Fruit fly (Drosophila melanogaster): Measurements from ENCODE around the gene CG34129.
A peak's percentile ranks its signal among the peaks of the same experiment; 100 is the strongest.

The CG34129 gene

DNA sequence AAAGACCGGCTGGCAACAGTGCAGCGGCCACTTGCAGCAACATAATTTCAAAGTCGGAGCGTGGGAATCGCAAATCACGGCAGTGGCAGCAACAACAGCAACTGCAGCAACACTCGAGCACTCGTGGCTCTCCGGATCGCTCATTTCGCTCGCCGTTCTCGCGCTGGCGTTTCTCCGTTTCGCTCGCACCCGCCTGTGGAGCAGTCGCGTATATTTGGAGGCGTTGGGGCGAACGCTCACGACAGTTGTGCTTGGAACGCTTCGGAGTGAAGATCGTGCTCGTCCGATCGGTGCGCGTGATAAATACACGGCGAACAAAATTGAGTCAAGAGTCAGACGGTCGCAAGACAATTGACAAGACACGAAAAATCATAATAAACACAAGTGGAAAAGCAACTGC lies 39.0 kb upstream of the CG34129 start, which contains the start of gene CG12290 (continued):
- TF ChIP-seq MESR4 (GFP tag; optimal IDR thresholded peaks at IDR 0.05), result no peak
- TF ChIP-seq gcm (GFP tag; optimal IDR thresholded peaks at IDR 0.05), result no peak
- TF ChIP-seq Ada2b (GFP tag; IDR thresholded peaks at IDR 0.05), result no peak
- TF ChIP-seq CG11695 (GFP tag; IDR thresholded peaks at IDR 0.05), result 0 out of 3 replicates have a peak, but pooled peaks have one; percentile 43
- TF ChIP-seq CG10654 (GFP tag; optimal IDR thresholded peaks at IDR 0.05), result no peak
- peak; percentile 53; the same call in 1 of the 3 replicates for TF ChIP-seq Doc3 (GFP tag; IDR thresholded peaks at IDR 0.05; ENCODE audit: partially characterized antibody)
- TF ChIP-seq row (GFP tag; IDR thresholded peaks at IDR 0.05), result peak; percentile 32; the same call in 1 of the 3 replicates
- TF ChIP-seq sr (GFP tag; IDR thresholded peaks at IDR 0.05), result peak; percentile 62; the same call in 1 of the 3 replicates
- no peak for TF ChIP-seq CG2116 (GFP tag; optimal IDR thresholded peaks at IDR 0.05)
- no peak for TF ChIP-seq stwl (tag; optimal IDR thresholded peaks at IDR 0.05)
- no peak for TF ChIP-seq Dek (tag; optimal IDR thresholded peaks at IDR 0.05)
- no peak for TF ChIP-seq Hand (GFP tag; optimal IDR thresholded peaks at IDR 0.05)
- TF ChIP-seq Vsx1 (GFP tag; optimal IDR thresholded peaks at IDR 0.05), result peak; percentile 21
- peak; percentile 71 for TF ChIP-seq CG13287 (GFP tag; IDR thresholded peaks at IDR 0.05; ENCODE audit: partially characterized antibody)
- TF ChIP-seq ab (GFP tag; optimal IDR thresholded peaks at IDR 0.05), result no peak
- TF ChIP-seq bab2 (GFP tag; optimal IDR thresholded peaks at IDR 0.05), result no peak
- peak; percentile 77 for TF ChIP-seq sens-2 (GFP tag; IDR thresholded peaks at IDR 0.05)
- TF ChIP-seq crc (GFP tag; optimal IDR thresholded peaks at IDR 0.05), result no peak
- peak; percentile 74 for TF ChIP-seq CG32532 (GFP tag; IDR thresholded peaks at IDR 0.05)
- TF ChIP-seq ro (GFP tag; IDR thresholded peaks at IDR 0.05), result no peak
- no peak for TF ChIP-seq Tbp (GFP tag; optimal IDR thresholded peaks at IDR 0.05)
- peak; percentile 25; the same call in 1 of the 2 replicates for TF ChIP-seq Nf-YA (GFP tag; IDR thresholded peaks at IDR 0.05)
- peak; percentile 39; the same call in 1 of the 3 replicates for TF ChIP-seq dysf (GFP tag; IDR thresholded peaks at IDR 0.05)
- TF ChIP-seq CG14050 (GFP tag; IDR thresholded peaks at IDR 0.05), result 0 out of 3 replicates have a peak, but pooled peaks have one; percentile 20
- peak; percentile 17 for TF ChIP-seq dm (GFP tag; optimal IDR thresholded peaks at IDR 0.05)
- no peak for TF ChIP-seq Sry-δ (GFP tag; optimal IDR thresholded peaks at IDR 0.05)
- TF ChIP-seq Blimp-1 (GFP tag; optimal IDR thresholded peaks at IDR 0.05), result peak; percentile 11
- TF ChIP-seq abd-A (tag; optimal IDR thresholded peaks at IDR 0.05), result no peak
- peak; percentile 34 for TF ChIP-seq HmgZ (tag; optimal IDR thresholded peaks at IDR 0.05)
- TF ChIP-seq hkb (optimal IDR thresholded peaks at IDR 0.05), result no peak
- TF ChIP-seq hkb (GFP tag; IDR thresholded peaks at IDR 0.05), result peak; percentile 53
- peak; percentile 78 for TF ChIP-seq CG4360 (GFP tag; IDR thresholded peaks at IDR 0.05)
- TF ChIP-seq CG33557 (GFP tag; optimal IDR thresholded peaks at IDR 0.05), result no peak
- TF ChIP-seq CG5953 (GFP tag; IDR thresholded peaks at IDR 0.05), result peak; percentile 48; the same call in 1 of the 2 replicates
- TF ChIP-seq Oli (tag; optimal IDR thresholded peaks at IDR 0.05), result peak; percentile 12
- peak; percentile 31 for TF ChIP-seq ERR (GFP tag; optimal IDR thresholded peaks at IDR 0.05)
- TF ChIP-seq Trl (optimal IDR thresholded peaks at IDR 0.05), result peak; percentile 85 to 90
- TF ChIP-seq Trl (GFP tag; optimal IDR thresholded peaks at IDR 0.05), result peak; percentile 81
- TF ChIP-seq z (GFP tag; IDR thresholded peaks at IDR 0.05), result peak; percentile 74; the same call in 2 of the 3 replicates
- TF ChIP-seq fd102C (GFP tag; optimal IDR thresholded peaks at IDR 0.05), result no peak
- peak; percentile 59 for TF ChIP-seq CG12071 (GFP tag; optimal IDR thresholded peaks at IDR 0.05)
- TF ChIP-seq CG11504 (tag; optimal IDR thresholded peaks at IDR 0.05), result peak; percentile 75
- TF ChIP-seq Fer1 (GFP tag; optimal IDR thresholded peaks at IDR 0.05), result peak; percentile 21
- peak; percentile 76; the same call in 2 of the 3 replicates for TF ChIP-seq ci (GFP tag; IDR thresholded peaks at IDR 0.05)
- TF ChIP-seq Xbp1 (GFP tag; optimal IDR thresholded peaks at IDR 0.05), result peak; percentile 22
- TF ChIP-seq CG11247 (GFP tag; IDR thresholded peaks at IDR 0.05), result peak; percentile 56
- TF ChIP-seq caup (GFP tag; optimal IDR thresholded peaks at IDR 0.05; ENCODE audit: severe bottlenecking), result peak; percentile 50
- TF ChIP-seq Hmr (GFP tag; optimal IDR thresholded peaks at IDR 0.05), result peak; percentile 34
- TF ChIP-seq Antp (GFP tag; optimal IDR thresholded peaks at IDR 0.05), result peak; percentile 39
- TF ChIP-seq CG18599 (GFP tag; optimal IDR thresholded peaks at IDR 0.05), result peak; percentile 8
- no peak for TF ChIP-seq CG17568 (GFP tag; optimal IDR thresholded peaks at IDR 0.05)

Measured in whole organism, embryonic.